Fruit fly (Drosophila melanogaster) whole organism, embryonic: ENCODE data around the gene RpL10Ab.

Source experiments
- Atf3 ChIP-seq: fragments of 200-800 bp; sonication (Bioruptor generic); optimal IDR thresholded peaks from 3 replicates; lab custom pipeline; 2016; ENCODE audit warnings: missing biosample characterization, missing genetic modification characterization
- BEAF-32 ChIP-seq: fragments of 200-800 bp; sonication (Bioruptor generic); optimal IDR thresholded peaks from 3 replicates; lab custom pipeline; 2017; ENCODE audit warnings: missing biosample characterization, missing genetic modification characterization, mild to moderate bottlenecking, moderate library complexity, missing genetic modification reagents
- Bteb2 ChIP-seq: fragments of 200-800 bp; sonication (Bioruptor generic); optimal IDR thresholded peaks from 2 replicates; lab custom pipeline; 2016; ENCODE audit warnings: missing biosample characterization, missing genetic modification characterization
- CG11723 ChIP-seq: fragments of 200-800 bp; sonication (Bioruptor generic); optimal IDR thresholded peaks from 2 replicates; lab custom pipeline; 2017; ENCODE audit warnings: missing biosample characterization, mild to moderate bottlenecking, missing genetic modification characterization
- CG12219 ChIP-seq: fragments of 200-800 bp; sonication (Bioruptor generic); optimal IDR thresholded peaks from 3 replicates; lab custom pipeline; 2018; ENCODE audit warnings: missing biosample characterization, mild to moderate bottlenecking, missing genetic modification characterization
- CG1233 ChIP-seq: fragments of 200-800 bp; sonication (Bioruptor generic); optimal IDR thresholded peaks from 4 replicates; lab custom pipeline; 2018; ENCODE audit warnings: missing biosample characterization, mild to moderate bottlenecking, missing genetic modification characterization
- CG12391 ChIP-seq: fragments of 200-800 bp; sonication (Bioruptor generic); optimal IDR thresholded peaks from 3 replicates; lab custom pipeline; 2018; ENCODE audit warnings: missing biosample characterization, mild to moderate bottlenecking, missing genetic modification characterization, moderate library complexity
- CG12769 ChIP-seq: fragments of 200-800 bp; sonication (Bioruptor generic); optimal IDR thresholded peaks from 2 replicates; lab custom pipeline; 2019; ENCODE audit warnings: missing biosample characterization, mild to moderate bottlenecking, missing genetic modification characterization, moderate library complexity
- CG14667 ChIP-seq: fragments of 200-800 bp; sonication (Bioruptor generic); IDR thresholded peaks from 2 replicates; pipeline ENCODE4 v1.3.6; 2022; ENCODE audit warnings: missing biosample characterization, missing genetic modification characterization
- CG14710 ChIP-seq: fragments of 200-800 bp; sonication (Bioruptor generic); optimal IDR thresholded peaks from 3 replicates; lab custom pipeline; 2019; ENCODE audit warnings: missing biosample characterization, mild to moderate bottlenecking, missing genetic modification characterization, moderate library complexity
- CG14860 ChIP-seq: fragments of 200-800 bp; sonication (Bioruptor generic); IDR thresholded peaks from 3 replicates; pipeline ENCODE4 v1.3.6; 2022; ENCODE audit warnings: missing biosample characterization, missing genetic modification characterization; ENCODE audit not compliant: partially characterized antibody
- CG15601 ChIP-seq: fragments of 200-800 bp; sonication (Bioruptor generic); optimal IDR thresholded peaks from 3 replicates; lab custom pipeline; 2019; ENCODE audit warnings: missing biosample characterization, mild to moderate bottlenecking, missing genetic modification characterization, moderate library complexity
- CG2116 ChIP-seq: fragments of 200-800 bp; sonication (Bioruptor generic); optimal IDR thresholded peaks from 3 replicates; lab custom pipeline; 2018; ENCODE audit warnings: missing biosample characterization, mild to moderate bottlenecking, missing genetic modification characterization
- CG30020 ChIP-seq: fragments of 200-800 bp; optimal IDR thresholded peaks from 2 replicates; lab custom pipeline; 2019; ENCODE audit warnings: missing biosample characterization, mild to moderate bottlenecking, missing genetic modification characterization, moderate library complexity
- CG34376 ChIP-seq: fragments of 200-800 bp; sonication (Bioruptor generic); optimal IDR thresholded peaks from 2 replicates; lab custom pipeline; 2018; ENCODE audit warnings: missing biosample characterization, mild to moderate bottlenecking, missing genetic modification characterization
- CG7271 ChIP-seq: fragments of 200-800 bp; sonication (Bioruptor generic); optimal IDR thresholded peaks from 2 replicates; lab custom pipeline; 2018; ENCODE audit warnings: missing biosample characterization, mild to moderate bottlenecking, missing genetic modification characterization, moderate library complexity
- D19B ChIP-seq: fragments of 200-800 bp; sonication (Bioruptor generic); optimal IDR thresholded peaks from 2 replicates; lab custom pipeline; 2017; ENCODE audit warnings: missing biosample characterization, mild to moderate bottlenecking, missing genetic modification characterization
- Dek ChIP-seq: fragments of 200-800 bp; sonication (Bioruptor generic); optimal IDR thresholded peaks from 3 replicates; lab custom pipeline; 2019; ENCODE audit warnings: missing biosample characterization, mild to moderate bottlenecking, missing genetic modification characterization, moderate library complexity
- Dfd ChIP-seq, 2 experiments: fragments of >200 bp; optimal IDR thresholded peaks; 2 replicates each; lab custom pipeline; 2017; ENCODE audit warnings: missing biosample characterization in 2 of 2, missing genetic modification characterization in 2 of 2
- Dp ChIP-seq: fragments of 200-800 bp; sonication (Bioruptor generic); optimal IDR thresholded peaks from 2 replicates; lab custom pipeline; 2018; ENCODE audit warnings: missing biosample characterization, mild to moderate bottlenecking, missing genetic modification characterization, moderate library complexity
- Dref ChIP-seq: fragments of 200-800 bp; sonication (Bioruptor generic); IDR thresholded peaks from 2 replicates; pipeline ENCODE4 v1.3.6; 2022; ENCODE audit warnings: missing biosample characterization, missing genetic modification characterization
- Hsf ChIP-seq: fragments of 200-800 bp; sonication (Bioruptor generic); optimal IDR thresholded peaks from 3 replicates; lab custom pipeline; 2016; ENCODE audit warnings: missing biosample characterization, missing genetic modification characterization
- Max ChIP-seq: fragments of 200-800 bp; sonication (Bioruptor generic); optimal IDR thresholded peaks from 2 replicates; lab custom pipeline; 2016; ENCODE audit warnings: missing biosample characterization, mild to moderate bottlenecking, missing genetic modification characterization
- Mrtf ChIP-seq: fragments of 200-800 bp; sonication (Bioruptor generic); IDR thresholded peaks from 3 replicates; pipeline ENCODE4 v1.3.6; 2022; ENCODE audit warnings: missing biosample characterization, missing genetic modification characterization
- NFAT ChIP-seq: fragments of 200-800 bp; sonication (Bioruptor generic); IDR thresholded peaks from 2 replicates; pipeline ENCODE4 v1.3.6; 2022; ENCODE audit warnings: missing biosample characterization, missing genetic modification characterization
- Scr ChIP-seq: fragments of 200-800 bp; sonication (Bioruptor generic); IDR thresholded peaks from 2 replicates; pipeline ENCODE4 v1.3.6; 2022; ENCODE audit warnings: missing biosample characterization, missing genetic modification characterization; ENCODE audit not compliant: partially characterized antibody
- Side ChIP-seq: fragments of 200-800 bp; sonication (Bioruptor generic); optimal IDR thresholded peaks from 2 replicates; lab custom pipeline; 2016; ENCODE audit warnings: missing biosample characterization, missing genetic modification characterization
- Taf1 ChIP-seq: fragments of 200-800 bp; sonication (Bioruptor generic); IDR thresholded peaks from 2 replicates; pipeline ENCODE4 v1.3.6; 2022; ENCODE audit warnings: missing biosample characterization, missing genetic modification characterization
- ab ChIP-seq: fragments of 200-800 bp; sonication (Bioruptor generic); optimal IDR thresholded peaks from 2 replicates; lab custom pipeline; 2016; ENCODE audit warnings: missing biosample characterization, missing genetic modification characterization
- abd-A ChIP-seq: fragments of 200-800 bp; sonication (Bioruptor generic); optimal IDR thresholded peaks from 3 replicates; lab custom pipeline; 2019; ENCODE audit warnings: missing biosample characterization, mild to moderate bottlenecking, missing genetic modification characterization, moderate library complexity
- aop ChIP-seq: fragments of 200-800 bp; sonication (Bioruptor generic); IDR thresholded peaks from 2 replicates; pipeline ENCODE4 v1.3.6; 2022; ENCODE audit warnings: missing biosample characterization, missing genetic modification characterization
- ap ChIP-seq: fragments of 200-800 bp; sonication (Bioruptor generic); IDR thresholded peaks from 2 replicates; pipeline ENCODE4 v1.3.6; 2022; ENCODE audit warnings: missing biosample characterization, missing genetic modification characterization
- ash1 ChIP-seq: fragments of 200-800 bp; sonication (Bioruptor generic); optimal IDR thresholded peaks from 2 replicates; lab custom pipeline; 2018; ENCODE audit warnings: missing biosample characterization, mild to moderate bottlenecking, missing genetic modification characterization
- ci ChIP-seq: fragments of 200-800 bp; sonication (Bioruptor generic); IDR thresholded peaks from 3 replicates; pipeline ENCODE4 v1.3.6; 2022; ENCODE audit warnings: missing biosample characterization, missing genetic modification characterization
- disco-r ChIP-seq: fragments of 200-800 bp; sonication (Bioruptor generic); optimal IDR thresholded peaks from 2 replicates; lab custom pipeline; 2016; ENCODE audit warnings: missing biosample characterization, missing genetic modification characterization
- fd102C ChIP-seq: fragments of 200-800 bp; sonication (Bioruptor generic); optimal IDR thresholded peaks from 2 replicates; lab custom pipeline; 2018; ENCODE audit warnings: missing biosample characterization, mild to moderate bottlenecking, missing genetic modification characterization, moderate library complexity
- gcm ChIP-seq: fragments of 200-800 bp; sonication (Bioruptor generic); optimal IDR thresholded peaks from 2 replicates; lab custom pipeline; 2019; ENCODE audit warnings: missing biosample characterization, mild to moderate bottlenecking, missing genetic modification characterization, moderate library complexity
- ken ChIP-seq: fragments of 200-800 bp; sonication (Bioruptor generic); IDR thresholded peaks from 3 replicates; pipeline ENCODE4 v1.3.6; 2022; ENCODE audit warnings: missing biosample characterization, missing genetic modification characterization
- lbe ChIP-seq: fragments of 200-800 bp; sonication (Bioruptor generic); optimal IDR thresholded peaks from 2 replicates; lab custom pipeline; 2016; ENCODE audit warnings: missing biosample characterization, mild to moderate bottlenecking, missing genetic modification characterization
- peb ChIP-seq: fragments of 200-800 bp; sonication (Bioruptor generic); IDR thresholded peaks from 2 replicates; pipeline ENCODE4 v1.3.6; 2022; ENCODE audit warnings: missing biosample characterization, missing genetic modification characterization
- ranshi ChIP-seq: fragments of 200-800 bp; sonication (Bioruptor generic); IDR thresholded peaks from 2 replicates; pipeline ENCODE4 v1.3.6; 2022; ENCODE audit warnings: missing biosample characterization, missing genetic modification characterization
- run ChIP-seq: fragments of 200-800 bp; sonication (Bioruptor generic); optimal IDR thresholded peaks from 3 replicates; lab custom pipeline; 2018; ENCODE audit warnings: missing biosample characterization, mild to moderate bottlenecking, missing genetic modification characterization
- salm ChIP-seq: fragments of 200-800 bp; sonication (Bioruptor generic); optimal IDR thresholded peaks from 2 replicates; lab custom pipeline; 2018; ENCODE audit warnings: missing biosample characterization, mild to moderate bottlenecking, missing genetic modification characterization
- sens-2 ChIP-seq: fragments of 200-800 bp; sonication (Bioruptor generic); IDR thresholded peaks from 2 replicates; pipeline ENCODE4 v1.3.6; 2022; ENCODE audit warnings: missing biosample characterization, missing genetic modification characterization
- shn ChIP-seq: fragments of 200-800 bp; sonication (Bioruptor generic); optimal IDR thresholded peaks from 3 replicates; lab custom pipeline; 2016; ENCODE audit warnings: missing biosample characterization, missing genetic modification characterization
- sqz ChIP-seq: fragments of 200-800 bp; sonication (Bioruptor generic); optimal IDR thresholded peaks from 3 replicates; lab custom pipeline; 2018; ENCODE audit warnings: missing biosample characterization, mild to moderate bottlenecking, missing genetic modification characterization
- unpg ChIP-seq: fragments of 200-800 bp; sonication (Bioruptor generic); optimal IDR thresholded peaks from 3 replicates; lab custom pipeline; 2018; ENCODE audit warnings: missing biosample characterization, mild to moderate bottlenecking, missing genetic modification characterization, moderate library complexity
- usp ChIP-seq: fragments of >200 bp; optimal IDR thresholded peaks from 2 replicates; lab custom pipeline; 2017; ENCODE audit warnings: missing biosample characterization, missing genetic modification characterization

The RpL10Ab gene

dm6 chr3L:11822446-11823334 is at the start of gene RpL10Ab (continued):
- TF ChIP-seq sqz (GFP tag; lab: Kevin White, UChicago), result peak; percentile 28
- peak; percentile 45 for TF ChIP-seq CG12391 (tag; lab: Kevin White, UChicago)
- peak; percentile 29 for TF ChIP-seq Max (GFP tag; lab: Kevin White, UChicago)
- no peak for TF ChIP-seq disco-r (GFP tag; lab: Kevin White, UChicago)
- TF ChIP-seq Dp (GFP tag; lab: Kevin White, UChicago), result no peak
- peak; percentile 15 for TF ChIP-seq ash1 (GFP tag; lab: Kevin White, UChicago)
- peak; percentile 14 for TF ChIP-seq Atf3 (GFP tag; lab: Kevin White, UChicago)
- TF ChIP-seq peb, result no peak
- no peak for TF ChIP-seq ab (GFP tag; lab: Kevin White, UChicago)
- peak; percentile 10 for TF ChIP-seq CG15601 (tag; lab: Kevin White, UChicago)
- TF ChIP-seq Side (GFP tag; lab: Kevin White, UChicago), result peak; percentile 23
- peak; percentile 51 for TF ChIP-seq CG1233 (GFP tag; lab: Kevin White, UChicago)
- TF ChIP-seq unpg, result peak; percentile 53
- TF ChIP-seq CG2116 (GFP tag; lab: Kevin White, UChicago), result peak; percentile 40
- TF ChIP-seq abd-A, result no peak
- TF ChIP-seq CG11723, result peak; percentile 44
- TF ChIP-seq Dek (tag; lab: Kevin White, UChicago), result peak; percentile 48
- peak; percentile 92 for TF ChIP-seq ci (GFP tag; lab: Robert Waterston, UW)
- TF ChIP-seq CG14710 (tag; lab: Kevin White, UChicago), result peak; percentile 71
- TF ChIP-seq CG12769, result no peak
- TF ChIP-seq Dref, result peak; percentile 78
- TF ChIP-seq Mrtf (GFP tag; lab: Robert Waterston, UW), result peak; percentile 35; the same call in 1 of the 3 replicates
- peak; percentile 59; the same call in 1 of the 2 replicates for TF ChIP-seq CG14667
- TF ChIP-seq Hsf (GFP tag; lab: Kevin White, UChicago), result peak; percentile 46
- no peak for TF ChIP-seq usp (GFP tag; lab: Kevin White, UChicago)
- 0 out of 2 replicates have a peak, but pooled peaks have one; percentile 6 for TF ChIP-seq Taf1 (GFP tag; lab: Robert Waterston, UW)
- TF ChIP-seq aop, result no peak
- peak; percentile 47 for TF ChIP-seq Bteb2 (GFP tag; lab: Kevin White, UChicago)
- peak; percentile 71 for TF ChIP-seq CG14860 (GFP tag; lab: Robert Waterston, UW)
- no peak for TF ChIP-seq Dfd (GFP tag; optimal IDR thresholded peaks at IDR 0.05; lab: Kevin White, UChicago)
- TF ChIP-seq lbe (GFP tag; lab: Kevin White, UChicago), result peak; percentile 45
- TF ChIP-seq BEAF-32 (GFP tag; lab: Kevin White, UChicago), result peak; percentile 76
- peak; percentile 51; the same call in 1 of the 2 replicates for TF ChIP-seq sens-2 (GFP tag; lab: Robert Waterston, UW)
- TF ChIP-seq CG12219, result peak; percentile 33
- TF ChIP-seq gcm (GFP tag; lab: Kevin White, UChicago), result peak; percentile 23
- peak; percentile 67 for TF ChIP-seq CG34376 (GFP tag; lab: Kevin White, UChicago)
- peak; percentile 84 for TF ChIP-seq Scr (GFP tag; lab: Robert Waterston, UW)
- TF ChIP-seq ranshi (GFP tag; lab: Robert Waterston, UW), result peak; percentile 74; the same call in 1 of the 2 replicates
- TF ChIP-seq ken, result peak; percentile 49; the same call in 1 of the 3 replicates
- peak; percentile 83 for TF ChIP-seq NFAT (GFP tag; lab: Robert Waterston, UW)
- peak; percentile 75 for TF ChIP-seq CG7271 (tag; lab: Kevin White, UChicago)
- no peak for TF ChIP-seq fd102C (GFP tag; lab: Kevin White, UChicago)
- no peak for TF ChIP-seq shn (GFP tag; lab: Kevin White, UChicago)
- peak; percentile 49 for TF ChIP-seq D19B
- TF ChIP-seq CG30020, result peak; percentile 67
- peak; percentile 17 for TF ChIP-seq salm (tag; lab: Kevin White, UChicago)
- no peak for TF ChIP-seq run (tag; lab: Kevin White, UChicago)
- TF ChIP-seq ap (GFP tag; lab: Robert Waterston, UW), result 0 out of 2 replicates have a peak, but pooled peaks have one; percentile 29
